Fruit fly (Drosophila melanogaster) whole organism, embryonic: ENCODE results near the gene disco.

Source experiments
- Adf1 ChIP-seq: fragments of 200-800 bp; sonication (Bioruptor generic); IDR thresholded peaks from 2 replicates; pipeline ENCODE4 v1.3.6; 2022; ENCODE audit warnings: missing biosample characterization, missing genetic modification characterization
- Asciz ChIP-seq: fragments of 200-800 bp; sonication (Bioruptor generic); optimal IDR thresholded peaks from 2 replicates; lab custom pipeline; 2017; ENCODE audit warnings: missing biosample characterization, mild to moderate bottlenecking, missing genetic modification characterization, missing genetic modification reagents
- CG10543 ChIP-seq: fragments of 200-800 bp; sonication (Bioruptor generic); optimal IDR thresholded peaks from 3 replicates; lab custom pipeline; 2017; ENCODE audit warnings: missing biosample characterization, mild to moderate bottlenecking, missing genetic modification characterization, moderate library complexity
- CG11085 ChIP-seq: fragments of 200-800 bp; sonication (Bioruptor generic); IDR thresholded peaks from 2 replicates; pipeline ENCODE4 v1.3.6; 2022; ENCODE audit warnings: missing biosample characterization, missing genetic modification characterization
- CG11504 ChIP-seq: fragments of 200-800 bp; sonication (Bioruptor generic); optimal IDR thresholded peaks from 3 replicates; lab custom pipeline; 2019; ENCODE audit warnings: missing biosample characterization, mild to moderate bottlenecking, missing genetic modification characterization, moderate library complexity
- CG14965 ChIP-seq: fragments of 200-800 bp; sonication (Bioruptor generic); optimal IDR thresholded peaks from 2 replicates; lab custom pipeline; 2016; ENCODE audit warnings: missing biosample characterization, missing genetic modification characterization, borderline replicate concordance
- CG15479 ChIP-seq: fragments of 200-800 bp; sonication (Bioruptor generic); optimal IDR thresholded peaks from 3 replicates; lab custom pipeline; 2019; ENCODE audit warnings: missing biosample characterization, mild to moderate bottlenecking, missing genetic modification characterization, moderate library complexity
- CG1603 ChIP-seq: fragments of 200-800 bp; sonication (Bioruptor generic); optimal IDR thresholded peaks from 2 replicates; lab custom pipeline; 2019; ENCODE audit warnings: missing biosample characterization, mild to moderate bottlenecking, missing genetic modification characterization, moderate library complexity
- CG17361 ChIP-seq: fragments of 200-800 bp; sonication (Bioruptor generic); IDR thresholded peaks from 3 replicates; pipeline ENCODE4 v1.3.6; 2022; ENCODE audit warnings: missing biosample characterization, missing genetic modification characterization
- CG2199 ChIP-seq: fragments of 200-800 bp; sonication (Bioruptor generic); IDR thresholded peaks from 3 replicates; pipeline ENCODE4 v1.3.6; 2022; ENCODE audit warnings: missing biosample characterization, missing genetic modification characterization
- CG3163 ChIP-seq: fragments of 200-800 bp; sonication (Bioruptor generic); optimal IDR thresholded peaks from 3 replicates; lab custom pipeline; 2016; ENCODE audit warnings: missing biosample characterization, missing genetic modification characterization
- CG4282 ChIP-seq: fragments of 200-800 bp; sonication (Bioruptor generic); optimal IDR thresholded peaks from 2 replicates; lab custom pipeline; 2016; ENCODE audit warnings: missing biosample characterization, missing genetic modification characterization
- CG6175 ChIP-seq: fragments of 200-800 bp; sonication (Bioruptor generic); IDR thresholded peaks from 3 replicates; pipeline ENCODE4 v1.3.6; 2022; ENCODE audit warnings: missing biosample characterization, missing genetic modification characterization
- CG6765 ChIP-seq: fragments of 200-800 bp; sonication (Bioruptor generic); optimal IDR thresholded peaks from 3 replicates; lab custom pipeline; 2017; ENCODE audit warnings: missing biosample characterization, mild to moderate bottlenecking, missing genetic modification characterization
- CG6813 ChIP-seq: fragments of 200-800 bp; sonication (Bioruptor generic); optimal IDR thresholded peaks from 2 replicates; lab custom pipeline; 2017; ENCODE audit warnings: missing biosample characterization, missing genetic modification characterization, mild to moderate bottlenecking, moderate library complexity, missing genetic modification reagents
- CG8478 ChIP-seq: fragments of >200 bp; optimal IDR thresholded peaks from 2 replicates; lab custom pipeline; 2018
- CG8765 ChIP-seq: fragments of 200-800 bp; sonication (Bioruptor generic); IDR thresholded peaks from 2 replicates; pipeline ENCODE4 v1.3.6; 2022; ENCODE audit warnings: missing biosample characterization, missing genetic modification characterization
- D19A ChIP-seq: fragments of 200-800 bp; optimal IDR thresholded peaks from 3 replicates; lab custom pipeline; 2019; ENCODE audit warnings: missing biosample characterization, mild to moderate bottlenecking, missing genetic modification characterization, moderate library complexity
- Dll ChIP-seq: fragments of 200-800 bp; sonication (Bioruptor generic); IDR thresholded peaks from 4 replicates; pipeline ENCODE4 v1.3.6; 2022; ENCODE audit warnings: missing biosample characterization, missing genetic modification characterization; ENCODE audit not compliant: partially characterized antibody
- HHEX ChIP-seq: fragments of 200-800 bp; sonication (Bioruptor generic); optimal IDR thresholded peaks from 3 replicates; lab custom pipeline; 2017; ENCODE audit warnings: missing biosample characterization, mild to moderate bottlenecking, missing genetic modification characterization, missing genetic modification reagents
- HLH4C ChIP-seq: fragments of 200-800 bp; sonication (Bioruptor generic); IDR thresholded peaks from 3 replicates; pipeline ENCODE4 v1.3.6; 2022; ENCODE audit warnings: missing biosample characterization, missing genetic modification characterization; ENCODE audit not compliant: partially characterized antibody
- Hand ChIP-seq: fragments of 200-800 bp; sonication (Bioruptor generic); optimal IDR thresholded peaks from 2 replicates; lab custom pipeline; 2017; ENCODE audit warnings: mild to moderate bottlenecking, missing biosample characterization, missing genetic modification reagents, missing genetic modification characterization
- Hr78 ChIP-seq, 2 experiments: fragments of 200-800 bp in 1 of 2; fragments of >200 bp in 1 of 2; sonication (Bioruptor generic) in 1 of 2; optimal IDR thresholded peaks; 2 replicates each; lab custom pipeline; 2017 to 2019; ENCODE audit warnings: missing biosample characterization in 2 of 2, missing genetic modification characterization in 2 of 2, mild to moderate bottlenecking in 1 of 2, moderate library complexity in 1 of 2
- Jarid2 ChIP-seq: fragments of 200-800 bp; sonication (Bioruptor generic); optimal IDR thresholded peaks from 3 replicates; lab custom pipeline; 2017; ENCODE audit warnings: mild to moderate bottlenecking, missing biosample characterization, missing genetic modification reagents, missing genetic modification characterization
- MBD-R2 ChIP-seq: fragments of 200-800 bp; sonication (Bioruptor generic); IDR thresholded peaks from 2 replicates; pipeline ENCODE4 v1.3.6; 2022; ENCODE audit warnings: missing biosample characterization, missing genetic modification characterization
- NfI ChIP-seq: fragments of 200-800 bp; sonication (Bioruptor generic); optimal IDR thresholded peaks from 3 replicates; lab custom pipeline; 2018; ENCODE audit warnings: missing biosample characterization, mild to moderate bottlenecking, missing genetic modification characterization, moderate library complexity
- Sin3A ChIP-seq: fragments of >200 bp; optimal IDR thresholded peaks from 2 replicates; lab custom pipeline; 2018
- chm ChIP-seq: fragments of 200-800 bp; sonication (Bioruptor generic); IDR thresholded peaks from 2 replicates; pipeline ENCODE4 v1.3.6; 2022; ENCODE audit warnings: missing biosample characterization, missing genetic modification characterization
- chn ChIP-seq: fragments of 200-800 bp; sonication (Bioruptor generic); optimal IDR thresholded peaks from 2 replicates; lab custom pipeline; 2016; ENCODE audit warnings: missing biosample characterization, missing genetic modification characterization
- dmrt99B ChIP-seq: fragments of 200-800 bp; sonication (Bioruptor generic); optimal IDR thresholded peaks from 2 replicates; lab custom pipeline; 2018; ENCODE audit warnings: missing biosample characterization, mild to moderate bottlenecking, missing genetic modification characterization, moderate library complexity
- emc ChIP-seq: fragments of 200-800 bp; sonication (Bioruptor generic); optimal IDR thresholded peaks from 2 replicates; lab custom pipeline; 2016; ENCODE audit warnings: missing biosample characterization, missing genetic modification characterization
- exex ChIP-seq: fragments of 200-800 bp; sonication (Bioruptor generic); optimal IDR thresholded peaks from 4 replicates; lab custom pipeline; 2018; ENCODE audit warnings: missing biosample characterization, mild to moderate bottlenecking, missing genetic modification characterization, moderate library complexity
- fd3F ChIP-seq: fragments of 200-800 bp; sonication (Bioruptor generic); optimal IDR thresholded peaks from 2 replicates; lab custom pipeline; 2018; ENCODE audit warnings: missing biosample characterization, mild to moderate bottlenecking, missing genetic modification characterization, moderate library complexity
- hbn ChIP-seq: fragments of 200-800 bp; sonication (Bioruptor generic); IDR thresholded peaks from 2 replicates; pipeline ENCODE4 v1.3.6; 2022; ENCODE audit warnings: missing biosample characterization, missing genetic modification characterization; ENCODE audit not compliant: partially characterized antibody
- inv ChIP-seq: fragments of 200-800 bp; sonication (Bioruptor generic); IDR thresholded peaks from 2 replicates; pipeline ENCODE4 v1.3.6; 2022; ENCODE audit warnings: missing biosample characterization, missing genetic modification characterization; ENCODE audit not compliant: partially characterized antibody
- lab ChIP-seq: fragments of 200-800 bp; sonication (Bioruptor generic); optimal IDR thresholded peaks from 3 replicates; lab custom pipeline; 2017; ENCODE audit warnings: missing biosample characterization, missing genetic modification characterization, mild to moderate bottlenecking, moderate library complexity, missing genetic modification reagents
- nau ChIP-seq: fragments of 200-800 bp; sonication (Bioruptor generic); optimal IDR thresholded peaks from 3 replicates; lab custom pipeline; 2017; ENCODE audit warnings: missing biosample characterization, mild to moderate bottlenecking, missing genetic modification characterization, missing genetic modification reagents
- nerfin-1 ChIP-seq: fragments of 200-800 bp; sonication (Bioruptor generic); optimal IDR thresholded peaks from 3 replicates; lab custom pipeline; 2019; ENCODE audit warnings: missing biosample characterization, mild to moderate bottlenecking, missing genetic modification characterization, moderate library complexity
- nerfin-2 ChIP-seq: fragments of 200-800 bp; sonication (Bioruptor generic); IDR thresholded peaks from 2 replicates; pipeline ENCODE4 v1.3.6; 2022; ENCODE audit warnings: missing biosample characterization, missing genetic modification characterization; ENCODE audit not compliant: partially characterized antibody
- p53 ChIP-seq: fragments of 200-800 bp; sonication (Bioruptor generic); optimal IDR thresholded peaks from 2 replicates; lab custom pipeline; 2016; ENCODE audit warnings: missing biosample characterization, missing genetic modification characterization
- pfk ChIP-seq: fragments of 200-800 bp; sonication (Bioruptor generic); optimal IDR thresholded peaks from 2 replicates; lab custom pipeline; 2018; ENCODE audit warnings: missing biosample characterization, mild to moderate bottlenecking, missing genetic modification characterization, moderate library complexity
- seq ChIP-seq: fragments of 200-800 bp; sonication (Bioruptor generic); IDR thresholded peaks from 2 replicates; pipeline ENCODE4 v1.3.6; 2022; ENCODE audit warnings: missing biosample characterization, missing genetic modification characterization
- sqz ChIP-seq: fragments of 200-800 bp; sonication (Bioruptor generic); optimal IDR thresholded peaks from 3 replicates; lab custom pipeline; 2018; ENCODE audit warnings: missing biosample characterization, mild to moderate bottlenecking, missing genetic modification characterization
- stc ChIP-seq: fragments of 200-800 bp; sonication (Bioruptor generic); IDR thresholded peaks from 2 replicates; pipeline ENCODE4 v1.3.6; 2022; ENCODE audit warnings: missing biosample characterization, missing genetic modification characterization
- toy ChIP-seq: fragments of 200-800 bp; sonication (Bioruptor generic); IDR thresholded peaks from 2 replicates; pipeline ENCODE4 v1.3.6; 2022; ENCODE audit warnings: missing biosample characterization, missing genetic modification characterization
- vvl ChIP-seq: fragments of 200-800 bp; sonication (Bioruptor generic); IDR thresholded peaks from 2 replicates; pipeline ENCODE4 v1.3.6; 2022; ENCODE audit warnings: missing biosample characterization, missing genetic modification characterization
- wek ChIP-seq: fragments of 200-800 bp; sonication (Bioruptor generic); optimal IDR thresholded peaks from 3 replicates; lab custom pipeline; 2018; ENCODE audit warnings: missing biosample characterization, mild to moderate bottlenecking, missing genetic modification characterization, moderate library complexity
- zen ChIP-seq: fragments of 200-800 bp; sonication (Bioruptor generic); optimal IDR thresholded peaks from 3 replicates; lab custom pipeline; 2018; ENCODE audit warnings: missing biosample characterization, mild to moderate bottlenecking, missing genetic modification characterization, moderate library complexity

disco gene

dm6 chrX:16216830-16217517 lies 424 bp upstream of the disco start (continued):
- 0 out of 2 replicates have a peak, but pooled peaks have one; percentile 54 for TF ChIP-seq CG8765
- no peak for TF ChIP-seq NfI (GFP tag; lab: Kevin White, UChicago)
- no peak; the same call in 1 of the 2 replicates for TF ChIP-seq inv (GFP tag; lab: Robert Waterston, UW)
- TF ChIP-seq Adf1 (GFP tag; lab: Robert Waterston, UW) = peak; percentile 86
- TF ChIP-seq CG2199 = 0 out of 3 replicates have a peak, but pooled peaks have one; percentile 4
- peak; percentile 18; the same call in 1 of the 2 replicates for TF ChIP-seq stc (GFP tag; lab: Robert Waterston, UW)
- TF ChIP-seq zen = peak; percentile 61
- 0 out of 2 replicates have a peak, but pooled peaks have one; percentile 11 for TF ChIP-seq vvl
- no peak for TF ChIP-seq exex (tag; lab: Kevin White, UChicago)
- peak; percentile 64 for TF ChIP-seq Jarid2
- no peak for TF ChIP-seq CG17361 (GFP tag; lab: Robert Waterston, UW)
- TF ChIP-seq MBD-R2 (GFP tag; lab: Robert Waterston, UW) = no peak
- peak; percentile 99 for TF ChIP-seq CG8478 (lab: Kevin White, UChicago)
- no peak for TF ChIP-seq chm
- TF ChIP-seq CG15479 = peak; percentile 5
- TF ChIP-seq Asciz (GFP tag; lab: Kevin White, UChicago) = no peak
- TF ChIP-seq p53 (GFP tag; lab: Kevin White, UChicago) = no peak
- peak in 1 of 2 experiments; percentile 28 for TF ChIP-seq Hr78 (GFP tag; optimal IDR thresholded peaks at IDR 0.05; lab: Kevin White, UChicago)
- TF ChIP-seq Hand = no peak
- no peak for TF ChIP-seq CG14965
- TF ChIP-seq toy (GFP tag; lab: Robert Waterston, UW) = no peak
- TF ChIP-seq HHEX = no peak
- no peak for TF ChIP-seq CG6765
- no peak for TF ChIP-seq fd3F (GFP tag; lab: Kevin White, UChicago)
- TF ChIP-seq CG6175 (GFP tag; lab: Robert Waterston, UW) = peak; percentile 28; the same call in 1 of the 3 replicates
- no peak for TF ChIP-seq CG11085
- TF ChIP-seq hbn (GFP tag; lab: Robert Waterston, UW) = peak; percentile 45; the same call in 1 of the 2 replicates
- TF ChIP-seq wek = no peak
- TF ChIP-seq CG4282 = no peak
- no peak for TF ChIP-seq nerfin-1 (tag; lab: Kevin White, UChicago)
- TF ChIP-seq CG10543 = peak; percentile 47
- 0 out of 2 replicates have a peak, but pooled peaks have one; percentile 38 for TF ChIP-seq nerfin-2 (GFP tag; lab: Robert Waterston, UW)
- no peak for TF ChIP-seq D19A (tag; lab: Kevin White, UChicago)
- TF ChIP-seq Dll (GFP tag; lab: Robert Waterston, UW) = 0 out of 4 replicates have a peak, but pooled peaks have one; percentile 12
- no peak for TF ChIP-seq pfk (GFP tag; lab: Kevin White, UChicago)
- TF ChIP-seq CG11504 = no peak
- peak; percentile 29 for TF ChIP-seq sqz
- no peak for TF ChIP-seq Sin3A (lab: Kevin White, UChicago)
- no peak for TF ChIP-seq emc (GFP tag; lab: Kevin White, UChicago)
- no peak for TF ChIP-seq HLH4C (GFP tag; lab: Robert Waterston, UW)
- TF ChIP-seq nau (GFP tag; lab: Kevin White, UChicago) = no peak
- TF ChIP-seq CG6813 (GFP tag; lab: Kevin White, UChicago) = no peak
- peak; percentile 51; the same call in 1 of the 2 replicates for TF ChIP-seq seq (GFP tag; lab: Robert Waterston, UW)
- TF ChIP-seq CG1603 (tag; lab: Kevin White, UChicago) = no peak
- peak; percentile 100 for TF ChIP-seq CG3163
- TF ChIP-seq chn (GFP tag; lab: Kevin White, UChicago) = peak; percentile 57
- no peak for TF ChIP-seq dmrt99B (tag; lab: Kevin White, UChicago)
- no peak for TF ChIP-seq lab (GFP tag; lab: Kevin White, UChicago)
